Worm (Caenorhabditis elegans): ENCODE data around the gene pes-4.

DNA sequence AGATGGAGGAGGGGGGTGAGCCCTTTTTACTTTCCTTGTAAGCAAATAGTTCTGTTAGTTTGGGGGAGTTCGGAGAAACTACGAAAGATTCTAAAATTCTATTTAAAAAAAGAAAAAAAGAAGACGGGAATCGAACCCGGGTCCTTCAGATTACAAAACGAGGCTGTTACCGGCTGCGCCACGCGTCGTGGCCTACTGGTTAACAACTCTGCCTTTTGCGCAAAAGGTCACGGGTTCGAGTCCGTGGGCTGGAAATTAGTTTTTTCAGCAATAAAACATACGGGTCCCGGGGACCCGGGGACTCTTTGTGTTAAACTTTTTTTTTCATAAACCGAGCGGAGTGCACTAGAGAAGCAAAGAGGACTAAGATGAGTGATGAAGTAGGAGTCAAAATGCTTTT is 1.1 kb upstream of the pes-4 start:
- TF ChIP-seq ref-1 (GFP tag; conservative IDR thresholded peaks at IDR 0.05) = no peak
- TF ChIP-seq ztf-29 (GFP tag; IDR thresholded peaks at IDR 0.05) = no peak
- TF ChIP-seq flt-1 (GFP tag; IDR thresholded peaks at IDR 0.05) = no peak
- no peak for TF ChIP-seq tab-1 (GFP tag; IDR thresholded peaks at IDR 0.05)
- TF ChIP-seq T22C8.4 (GFP tag; IDR thresholded peaks at IDR 0.05) = no peak
- no peak for TF ChIP-seq med-1 (GFP tag; optimal IDR thresholded peaks at IDR 0.05; ENCODE audit: insufficient read depth)
- TF ChIP-seq cog-1 (tag; optimal IDR thresholded peaks at IDR 0.05) = no peak
- no peak for TF ChIP-seq ztf-23 (GFP tag; IDR thresholded peaks at IDR 0.05)

Measured in whole organism, midembryonic.